Fruit fly (Drosophila melanogaster): ENCODE results near the gene CG32248.

DNA sequence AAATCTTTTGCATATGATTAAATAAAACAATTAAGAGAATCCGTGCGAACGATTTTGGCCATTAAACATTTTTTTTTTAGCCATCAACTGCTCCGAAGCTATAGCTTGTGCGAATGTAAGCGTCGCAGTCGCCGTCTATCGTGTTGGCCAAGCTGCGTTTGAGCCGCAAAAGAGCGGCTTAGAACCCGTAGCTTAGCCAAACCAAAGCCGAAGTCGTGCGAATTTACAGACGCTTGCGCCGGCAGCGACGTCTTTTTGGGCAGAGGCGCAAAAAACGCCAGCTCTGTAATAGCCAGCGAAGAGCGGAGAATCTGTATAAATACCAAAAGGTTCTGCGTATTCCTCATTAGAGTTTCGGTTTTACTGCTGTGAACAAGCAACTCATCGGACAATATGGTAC, 8.4 kb downstream of the CG32248 start, which contains the start of gene CG7465:
- TF ChIP-seq insv (optimal IDR thresholded peaks at IDR 0.05) (no peak), psq (optimal IDR thresholded peaks at IDR 0.05) (no peak), Sin3A (optimal IDR thresholded peaks at IDR 0.05) (no peak), Myc (optimal IDR thresholded peaks at IDR 0.05) (no peak), ttk (optimal IDR thresholded peaks at IDR 0.05) (no peak)
